Worm (Caenorhabditis elegans): Measurements from ENCODE around the gene C28A5.1.

Gene C28A5.1

DNA sequence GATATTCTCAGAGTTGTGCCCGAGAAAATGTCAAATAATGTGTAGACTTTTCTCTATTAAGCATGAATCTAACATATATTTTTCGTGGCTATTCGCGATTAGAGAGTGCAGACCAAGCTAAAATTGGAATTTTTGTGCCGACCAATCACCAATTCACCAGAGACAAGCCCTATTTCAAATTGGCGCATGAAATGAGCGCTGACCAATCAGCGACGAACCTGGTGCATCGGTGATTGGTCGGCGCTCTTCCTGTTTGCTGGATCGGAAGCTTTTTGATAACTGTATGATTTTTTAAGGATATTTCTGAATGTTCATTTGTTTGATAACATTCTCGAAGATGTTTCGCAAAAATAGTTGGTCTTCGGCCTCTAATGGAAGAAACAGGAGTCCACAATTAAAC, 19.2 kb upstream of the C28A5.1 start:
- no peak for TF ChIP-seq hlh-13 (GFP tag; optimal IDR thresholded peaks at IDR 0.05)
- TF ChIP-seq hlh-30 (tag; optimal IDR thresholded peaks at IDR 0.05; ENCODE audit: insufficient read depth) = no peak
- TF ChIP-seq nfya-1 (tag; optimal IDR thresholded peaks at IDR 0.05) = peak; percentile 91
- TF ChIP-seq C08G9.2 (tag; optimal IDR thresholded peaks at IDR 0.05) = no peak

DNA sequence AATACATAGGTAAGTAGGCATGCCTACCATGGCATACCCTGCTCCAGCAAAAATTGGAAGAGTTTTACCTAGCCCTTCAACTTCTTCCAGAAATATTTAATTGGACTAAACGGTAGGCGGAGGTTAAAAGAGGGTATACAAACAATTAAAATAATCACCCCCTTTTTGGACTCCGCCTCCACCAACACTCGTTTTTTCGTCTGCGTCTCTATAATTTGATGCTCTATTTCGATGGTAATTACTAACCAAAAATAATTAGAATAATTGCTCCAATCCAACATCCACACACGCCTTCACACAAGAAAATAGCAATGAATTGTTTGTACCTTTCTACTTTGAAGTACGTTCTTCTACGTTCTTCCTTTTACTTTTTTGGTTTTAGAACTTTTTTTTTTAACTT, 18.6 kb upstream of the C28A5.1 start:
- peak; percentile 66 for TF ChIP-seq ceh-31 (tag; optimal IDR thresholded peaks at IDR 0.05)
- no peak for TF ChIP-seq pros-1 (tag; optimal IDR thresholded peaks at IDR 0.05)

DNA sequence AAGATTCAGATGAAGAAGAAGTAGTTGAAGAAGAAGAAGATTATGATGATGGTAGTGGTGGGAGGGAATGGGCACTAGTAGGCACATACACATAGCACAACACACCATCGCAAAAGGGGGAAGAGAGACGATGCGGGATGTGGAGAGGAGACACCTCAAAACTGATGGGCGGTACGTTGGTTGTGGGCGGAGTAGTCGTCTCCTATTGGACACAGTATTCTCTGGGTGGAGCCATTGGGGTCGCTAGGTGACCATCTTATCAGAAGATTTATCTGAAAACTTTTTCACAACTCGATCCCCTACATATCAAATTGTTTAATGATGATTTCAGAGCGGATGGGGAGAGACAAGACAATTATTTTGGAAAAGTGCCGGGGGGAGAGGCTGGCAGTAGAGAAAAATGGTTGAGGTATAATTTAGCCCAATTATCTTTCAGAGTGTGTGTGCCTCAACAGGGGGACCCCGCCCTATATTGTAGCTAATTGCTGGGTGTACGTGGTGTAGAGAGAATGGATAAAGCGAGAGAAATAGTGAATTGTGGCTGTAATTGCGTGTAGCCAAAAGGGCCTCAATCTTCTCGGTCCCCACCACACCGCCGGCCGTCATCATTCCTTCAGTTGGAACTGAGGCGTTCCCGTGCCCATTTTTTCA, 16.8 kb upstream of the C28A5.1 start:
- TF ChIP-seq pros-1 (tag; optimal IDR thresholded peaks at IDR 0.05) = no peak
- no peak for TF ChIP-seq pha-4 (tag; optimal IDR thresholded peaks at IDR 0.05)
- peak; percentile 79 for TF ChIP-seq ceh-31 (tag; optimal IDR thresholded peaks at IDR 0.05)
- no peak for TF ChIP-seq ceh-45 (GFP tag; IDR thresholded peaks at IDR 0.05)
- no peak for TF ChIP-seq pha-2 (tag; optimal IDR thresholded peaks at IDR 0.05)
- no peak for TF ChIP-seq F13H6.1 (tag; optimal IDR thresholded peaks at IDR 0.05)
- TF ChIP-seq hlh-8 (tag; optimal IDR thresholded peaks at IDR 0.05) = no peak
- no peak for TF ChIP-seq sox-4 (tag; optimal IDR thresholded peaks at IDR 0.05)
- TF ChIP-seq tbx-2 (tag; optimal IDR thresholded peaks at IDR 0.05) = peak; percentile 11
- no peak for TF ChIP-seq sdc-2 (tag; optimal IDR thresholded peaks at IDR 0.05)
- TF ChIP-seq eyg-1 (tag; optimal IDR thresholded peaks at IDR 0.05) = no peak
- no peak for TF ChIP-seq dve-1 (tag; optimal IDR thresholded peaks at IDR 0.05)
- no peak for TF ChIP-seq ahr-1 (tag; optimal IDR thresholded peaks at IDR 0.05)
- TF ChIP-seq nhr-232 (tag; optimal IDR thresholded peaks at IDR 0.05) = no peak
- TF ChIP-seq nfya-1 (tag; optimal IDR thresholded peaks at IDR 0.05) = peak; percentile 66
- TF ChIP-seq syd-9 (tag; optimal IDR thresholded peaks at IDR 0.05) = no peak
- no peak for TF ChIP-seq ceh-14 (tag; optimal IDR thresholded peaks at IDR 0.05)
- TF ChIP-seq ceh-6 (GFP tag; optimal IDR thresholded peaks at IDR 0.05) = no peak
- no peak for TF ChIP-seq ets-4 (tag; optimal IDR thresholded peaks at IDR 0.05)
- TF ChIP-seq fkh-6 (tag; optimal IDR thresholded peaks at IDR 0.05) = peak; percentile 40
- TF ChIP-seq ztf-16 (tag; optimal IDR thresholded peaks at IDR 0.05) = no peak
- TF ChIP-seq pax-1 (tag; optimal IDR thresholded peaks at IDR 0.05) = no peak
- TF ChIP-seq Y22D7AL.16 (tag; optimal IDR thresholded peaks at IDR 0.05) = no peak
- TF ChIP-seq zip-5 (tag; optimal IDR thresholded peaks at IDR 0.05) = no peak
- TF ChIP-seq ceh-9 (tag; optimal IDR thresholded peaks at IDR 0.05) = no peak
- TF ChIP-seq elt-2 (tag; optimal IDR thresholded peaks at IDR 0.05) = no peak
- no peak for TF ChIP-seq hlh-15 (tag; optimal IDR thresholded peaks at IDR 0.05)
- TF ChIP-seq mec-3 (tag; optimal IDR thresholded peaks at IDR 0.05; ENCODE audit: borderline replicate concordance) = no peak
- TF ChIP-seq lin-11 (tag; optimal IDR thresholded peaks at IDR 0.05) = no peak

DNA sequence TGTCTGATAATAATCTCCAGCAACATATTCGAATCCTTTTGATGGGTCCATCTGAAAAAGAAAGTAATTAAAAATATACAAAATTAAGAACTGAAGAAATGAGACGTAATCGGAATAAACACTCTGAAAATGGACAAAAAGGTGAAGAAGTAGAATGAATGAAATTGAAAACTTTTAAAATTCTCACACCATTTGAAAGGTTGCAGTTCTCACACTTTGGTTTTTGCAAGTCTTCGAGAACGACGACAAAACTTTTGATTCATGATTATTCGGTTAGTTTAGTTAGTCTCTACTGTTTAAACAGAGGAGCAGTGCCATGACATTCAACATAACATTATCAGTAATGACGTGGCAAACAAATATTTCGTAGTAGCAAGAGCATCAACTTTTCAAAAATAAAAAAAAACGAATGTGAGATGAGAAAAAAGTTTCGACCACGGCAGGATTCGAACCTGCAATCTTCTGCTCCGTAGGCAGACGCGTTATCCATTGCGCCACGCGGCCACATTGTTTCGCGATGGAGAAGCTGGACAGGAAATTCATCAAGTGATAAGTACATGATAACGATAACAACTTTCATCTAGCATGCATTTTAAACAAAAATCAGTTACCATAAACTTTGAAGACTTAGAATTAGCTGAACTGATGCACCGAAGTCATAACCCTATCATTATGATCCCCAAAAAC, 15.9 kb upstream of the C28A5.1 start, which contains the start of gene ceh-43:
TSS of gene ceh-43 (minus strand) at position 51 of the 687 bp plus-strand sequence.
- TF ChIP-seq C08G9.2 (tag; optimal IDR thresholded peaks at IDR 0.05) (no peak), nhr-232 (tag; optimal IDR thresholded peaks at IDR 0.05) (no peak), pax-1 (tag; optimal IDR thresholded peaks at IDR 0.05) (no peak)

DNA sequence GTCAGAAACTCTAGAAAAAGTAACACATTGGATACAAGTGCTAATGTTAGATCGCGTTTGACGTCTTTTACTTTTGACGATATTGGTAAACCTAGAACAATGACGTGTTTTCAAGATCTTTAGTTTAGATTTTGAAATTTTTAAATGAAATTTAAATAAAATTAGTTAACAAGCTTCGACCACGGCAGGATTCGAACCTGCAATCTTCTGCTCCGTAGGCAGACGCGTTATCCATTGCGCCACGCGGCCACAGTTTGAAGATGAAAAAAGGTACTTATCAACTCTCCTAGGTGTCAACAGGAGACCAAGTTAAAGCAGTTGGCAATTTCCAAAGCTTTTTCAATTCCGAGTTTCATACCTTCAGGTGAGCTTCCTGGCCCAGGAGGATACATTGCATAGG, 15.2 kb upstream of the C28A5.1 start:
- TF ChIP-seq dve-1 (tag; optimal IDR thresholded peaks at IDR 0.05) (no peak), ceh-9 (tag; optimal IDR thresholded peaks at IDR 0.05) (no peak), madf-2 (tag; optimal IDR thresholded peaks at IDR 0.05) (no peak), lim-6 (tag; optimal IDR thresholded peaks at IDR 0.05) (no peak), hlh-6 (tag; optimal IDR thresholded peaks at IDR 0.05) (no peak), hlh-15 (tag; optimal IDR thresholded peaks at IDR 0.05) (no peak), fkh-10 (GFP tag; optimal IDR thresholded peaks at IDR 0.05) (no peak), K09A11.1 (tag; optimal IDR thresholded peaks at IDR 0.05; ENCODE audit: insufficient read depth) (no peak), pag-3 (tag; optimal IDR thresholded peaks at IDR 0.05; ENCODE audit: borderline replicate concordance) (no peak), ceh-24 (tag; optimal IDR thresholded peaks at IDR 0.05) (no peak), nhr-11 (tag; optimal IDR thresholded peaks at IDR 0.05) (no peak)
